Worm (Caenorhabditis elegans) whole organism, mixed stage, embryonic: Measurements from ENCODE around the gene nhr-219.

ENCODE experiments used
- M03D4.4 ChIP-seq: sonication (generic microtip); optimal IDR thresholded peaks from 2 replicates; lab custom pipeline; 2017; ENCODE audit warnings: mild to moderate bottlenecking, missing genetic modification characterization, missing compliant biosample characterization
- bed-3 ChIP-seq: fragments of 200-800 bp; sonication (Bioruptor generic); optimal IDR thresholded peaks from 3 replicates; lab custom pipeline; 2018; ENCODE audit warnings: mild to moderate bottlenecking, missing genetic modification characterization, moderate library complexity, missing compliant biosample characterization
- blmp-1 ChIP-seq: fragments of 150-350 bp; optimal IDR thresholded peaks from 2 replicates; lab custom pipeline; 2014; ENCODE audit warnings: missing biosample characterization, missing genetic modification characterization
- ceh-39 ChIP-seq: fragments of 150-350 bp; optimal IDR thresholded peaks from 2 replicates; lab custom pipeline; 2014; ENCODE audit warnings: missing biosample characterization, missing genetic modification characterization
- ceh-43 ChIP-seq: fragments of 200-800 bp; sonication (Bioruptor generic); optimal IDR thresholded peaks from 2 replicates; lab custom pipeline; 2018; ENCODE audit warnings: mild to moderate bottlenecking, missing genetic modification characterization, moderate library complexity, missing compliant biosample characterization
- ceh-83 ChIP-seq: fragments of 200-800 bp; sonication (Bioruptor generic); optimal IDR thresholded peaks from 2 replicates; lab custom pipeline; 2018; ENCODE audit warnings: mild to moderate bottlenecking, missing genetic modification characterization, missing compliant biosample characterization
- ces-1 ChIP-seq: fragments of 150-350 bp; optimal IDR thresholded peaks from 2 replicates; lab custom pipeline; 2014; ENCODE audit warnings: missing biosample characterization, missing genetic modification reagents, missing genetic modification characterization
- cnd-1 ChIP-seq: fragments of 200-800 bp; sonication (Bioruptor generic); optimal IDR thresholded peaks from 2 replicates; lab custom pipeline; 2018; ENCODE audit warnings: mild to moderate bottlenecking, missing genetic modification characterization, missing compliant biosample characterization
- drap-1 ChIP-seq: fragments of 200-800 bp; sonication (Bioruptor generic); optimal IDR thresholded peaks from 3 replicates; lab custom pipeline; 2018; ENCODE audit warnings: mild to moderate bottlenecking, missing genetic modification characterization, missing compliant biosample characterization
- elt-3 ChIP-seq: fragments of 150-350 bp; optimal IDR thresholded peaks from 2 replicates; lab custom pipeline; 2014; ENCODE audit warnings: missing biosample characterization, missing genetic modification characterization
- flh-1 ChIP-seq: fragments of 200-800 bp; sonication (Bioruptor generic); optimal IDR thresholded peaks from 2 replicates; lab custom pipeline; 2018; ENCODE audit warnings: mild to moderate bottlenecking, missing genetic modification characterization, moderate library complexity, missing compliant biosample characterization
- ham-2 ChIP-seq: fragments of 200-800 bp; sonication (Bioruptor generic); optimal IDR thresholded peaks from 2 replicates; lab custom pipeline; 2018; ENCODE audit warnings: mild to moderate bottlenecking, missing genetic modification characterization, missing compliant biosample characterization
- hlh-1 ChIP-seq: fragments of 150-350 bp; optimal IDR thresholded peaks from 2 replicates; lab custom pipeline; 2014; ENCODE audit warnings: missing biosample characterization, missing genetic modification reagents, missing genetic modification characterization
- lin-13 ChIP-seq: fragments of 150-350 bp; optimal IDR thresholded peaks from 2 replicates; lab custom pipeline; 2014; ENCODE audit warnings: missing biosample characterization, missing genetic modification characterization
- lsy-2 ChIP-seq: fragments of 150-350 bp; optimal IDR thresholded peaks from 2 replicates; lab custom pipeline; 2014; ENCODE audit warnings: missing biosample characterization, missing genetic modification characterization
- mab-5 ChIP-seq: fragments of 150-350 bp; optimal IDR thresholded peaks from 2 replicates; lab custom pipeline; 2014; ENCODE audit warnings: missing biosample characterization, missing genetic modification characterization
- nhr-12 ChIP-seq: fragments of 150-350 bp; optimal IDR thresholded peaks from 2 replicates; lab custom pipeline; 2014; ENCODE audit warnings: missing biosample characterization, missing genetic modification characterization
- nhr-2 ChIP-seq: fragments of 150-350 bp; optimal IDR thresholded peaks from 2 replicates; lab custom pipeline; 2014; ENCODE audit warnings: missing biosample characterization, missing genetic modification characterization
- nhr-237 ChIP-seq: fragments of 150-350 bp; optimal IDR thresholded peaks from 2 replicates; lab custom pipeline; 2014; ENCODE audit warnings: missing biosample characterization, missing genetic modification characterization
- nhr-28 ChIP-seq: fragments of 150-350 bp; optimal IDR thresholded peaks from 2 replicates; lab custom pipeline; 2014; ENCODE audit warnings: missing biosample characterization, missing genetic modification characterization
- nhr-76 ChIP-seq: sonication (generic microtip); optimal IDR thresholded peaks from 2 replicates; lab custom pipeline; 2017; ENCODE audit warnings: missing biosample characterization, missing genetic modification characterization
- pha-4 ChIP-seq: fragments of 150-350 bp; optimal IDR thresholded peaks from 2 replicates; lab custom pipeline; 2018; ENCODE audit warnings: missing biosample characterization, missing genetic modification reagents, missing genetic modification characterization
- sem-2 ChIP-seq: fragments of 200-800 bp; sonication (Bioruptor generic); optimal IDR thresholded peaks from 2 replicates; lab custom pipeline; 2018; ENCODE audit warnings: mild to moderate bottlenecking, missing genetic modification characterization, missing compliant biosample characterization
- snpc-4 ChIP-seq: fragments of 150-350 bp; optimal IDR thresholded peaks from 2 replicates; lab custom pipeline; 2014; ENCODE audit warnings: missing biosample characterization, missing genetic modification characterization
- sptf-1 ChIP-seq: sonication (generic microtip); optimal IDR thresholded peaks from 2 replicates; lab custom pipeline; 2017; ENCODE audit warnings: mild to moderate bottlenecking, missing genetic modification characterization, moderate library complexity, missing compliant biosample characterization
- tbx-8 ChIP-seq: fragments of 200-800 bp; sonication (Bioruptor generic); optimal IDR thresholded peaks from 2 replicates; lab custom pipeline; 2018; ENCODE audit warnings: mild to moderate bottlenecking, missing genetic modification characterization, moderate library complexity, missing compliant biosample characterization
- unc-120 ChIP-seq: sonication (generic microtip); optimal IDR thresholded peaks from 2 replicates; lab custom pipeline; 2017; ENCODE audit warnings: missing genetic modification characterization, missing compliant biosample characterization; ENCODE audit not compliant: poor library complexity, severe bottlenecking
- unc-39 ChIP-seq: fragments of 150-350 bp; optimal IDR thresholded peaks from 2 replicates; lab custom pipeline; 2014; ENCODE audit warnings: missing biosample characterization, missing genetic modification characterization
- unc-62 ChIP-seq: fragments of 150-350 bp; optimal IDR thresholded peaks from 2 replicates; lab custom pipeline; 2014; ENCODE audit warnings: missing biosample characterization, missing genetic modification reagents, missing genetic modification characterization
- ztf-11 ChIP-seq: fragments of 150-350 bp; optimal IDR thresholded peaks from 2 replicates; lab custom pipeline; 2014; ENCODE audit warnings: missing biosample characterization, missing genetic modification characterization

The nhr-219 gene

DNA sequence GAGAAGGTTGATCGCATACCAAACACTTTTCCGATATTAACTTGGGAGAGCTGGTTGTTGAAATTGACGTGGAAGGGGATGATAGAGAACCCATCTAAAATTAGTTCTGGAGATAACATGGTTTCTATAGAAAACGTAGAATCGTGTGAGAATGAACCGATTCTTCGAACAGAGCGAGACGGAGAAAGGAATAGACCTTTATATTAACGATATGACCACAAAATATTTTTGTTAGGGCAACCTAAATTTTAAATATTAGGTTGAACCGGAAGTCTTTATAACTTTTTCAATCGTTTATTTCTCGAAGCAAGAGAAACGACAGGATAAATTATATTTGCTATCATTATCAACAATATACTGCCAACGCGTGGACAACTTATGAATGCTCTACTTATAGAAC, at the start of gene nhr-219:
Gene nhr-219, minus strand, starts transcription at position 101 of the 400 bp plus-strand sequence.
- TF ChIP-seq nhr-2 (no peak), nhr-76 (tag; lab: Kevin White, UChicago) (no peak)

DNA sequence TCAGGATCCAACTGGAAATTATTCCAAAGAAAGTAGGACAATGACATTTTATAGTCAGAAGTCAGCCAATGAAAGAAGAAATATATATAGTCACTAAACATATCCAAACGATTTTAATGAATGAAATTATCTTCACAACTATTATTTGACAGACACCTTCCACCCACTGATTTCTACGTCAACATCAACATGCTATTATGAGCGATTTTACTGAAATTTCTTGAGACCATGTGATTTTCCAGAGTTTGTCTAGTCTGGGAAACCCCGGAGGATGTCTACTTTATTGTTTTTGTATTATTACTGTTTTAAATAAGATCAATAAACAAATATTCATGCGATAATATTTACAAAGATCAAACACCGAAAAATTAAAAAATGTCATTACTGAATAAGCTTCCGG, 49.6 kb upstream of the nhr-219 start, which contains the start of gene srt-18:
Gene srt-18, minus strand, starts transcription at position 101 of the 400 bp plus-strand sequence.
- TF ChIP-seq pha-4 (tag; lab: Kevin White, UChicago) (no peak), sem-2 (GFP tag; lab: Kevin White, UChicago) (no peak), drap-1 (GFP tag; lab: Kevin White, UChicago) (no peak), tbx-8 (no peak), ceh-39 (tag; lab: Kevin White, UChicago) (no peak), ces-1 (GFP tag; lab: Kevin White, UChicago) (no peak), flh-1 (no peak), lsy-2 (no peak), nhr-12 (tag; lab: Kevin White, UChicago) (no peak), sptf-1 (tag; lab: Kevin White, UChicago) (no peak), blmp-1 (tag; lab: Kevin White, UChicago) (no peak), unc-62 (GFP tag; lab: Kevin White, UChicago) (no peak), snpc-4 (tag; lab: Kevin White, UChicago) (no peak), nhr-28 (tag; lab: Kevin White, UChicago) (no peak)

DNA sequence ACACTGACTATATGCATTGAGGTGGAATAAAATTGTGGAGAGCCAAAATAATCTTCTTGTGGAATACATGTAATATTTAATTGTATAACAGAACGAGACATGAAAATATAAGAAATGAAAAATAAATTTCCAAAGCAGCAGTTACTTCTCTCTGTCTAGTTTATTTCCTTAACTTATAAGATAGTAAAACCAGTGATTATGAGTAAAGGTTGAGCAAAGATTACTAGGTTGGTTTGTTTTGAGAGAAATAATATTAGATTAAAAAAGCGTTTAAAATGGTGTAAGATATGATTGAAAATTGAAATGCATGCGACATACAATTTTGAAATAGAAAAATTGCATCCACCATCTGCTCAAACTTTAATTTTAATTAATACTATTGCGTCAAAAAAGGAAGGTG, 47.8 kb upstream of the nhr-219 start, which contains the start of gene srh-201:
Gene srh-201, minus strand, starts transcription at position 101 of the 400 bp plus-strand sequence.
- no peak for TF ChIP-seq M03D4.4 (tag; lab: Kevin White, UChicago)
- TF ChIP-seq elt-3 (tag; lab: Kevin White, UChicago), result no peak
- TF ChIP-seq sptf-1 (tag; lab: Kevin White, UChicago), result no peak
- no peak for TF ChIP-seq tbx-8
- TF ChIP-seq lin-13 (tag; lab: Kevin White, UChicago), result no peak
- TF ChIP-seq ceh-39 (tag; lab: Kevin White, UChicago), result no peak
- TF ChIP-seq ces-1 (GFP tag; lab: Kevin White, UChicago), result no peak
- no peak for TF ChIP-seq snpc-4 (tag; lab: Kevin White, UChicago)
- TF ChIP-seq unc-62 (GFP tag; lab: Kevin White, UChicago), result no peak
- TF ChIP-seq ceh-83 (GFP tag; lab: Kevin White, UChicago), result no peak
- no peak for TF ChIP-seq unc-120
- no peak for TF ChIP-seq hlh-1 (tag; lab: Kevin White, UChicago)
- no peak for TF ChIP-seq mab-5 (tag; lab: Kevin White, UChicago)

- TF ChIP-seq drap-1 (GFP tag; lab: Kevin White, UChicago) (no peak), nhr-12 (tag; lab: Kevin White, UChicago) (no peak), unc-62 (GFP tag; lab: Kevin White, UChicago) (no peak), mab-5 (tag; lab: Kevin White, UChicago) (no peak), lsy-2 (no peak), blmp-1 (tag; lab: Kevin White, UChicago) (no peak), sptf-1 (tag; lab: Kevin White, UChicago) (no peak)
- TF ChIP-seq, all 35 proteins: peak for 0
Observed at ce11 chrV:9009175-9009574, 43.2 kb upstream of the nhr-219 start, which contains the start of gene srx-2. Gene srx-2, plus strand, starts transcription at chrV:9009475.

DNA sequence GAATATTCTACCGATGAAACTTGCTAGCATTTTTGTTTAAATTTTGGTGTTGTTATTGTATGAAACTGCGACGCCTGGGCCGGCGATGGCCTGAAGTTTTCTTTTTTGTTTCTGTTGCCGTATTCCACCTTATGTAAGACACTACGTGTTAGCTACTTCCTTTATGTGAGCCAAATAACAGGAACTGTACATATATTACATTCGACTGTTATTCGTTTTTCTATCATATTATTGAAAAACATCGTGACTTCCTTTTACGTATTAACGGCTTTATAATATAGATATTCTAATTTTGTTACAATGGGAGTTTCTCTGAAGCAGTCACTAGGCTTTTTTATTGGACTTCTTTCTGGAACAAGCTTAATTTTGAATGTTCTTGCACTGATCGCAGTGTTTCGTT, 39.3 kb upstream of the nhr-219 start, which contains the start of gene srx-3:
Gene srx-3, plus strand, starts transcription at position 301 of the 400 bp plus-strand sequence.
- TF ChIP-seq ham-2 (GFP tag; lab: Kevin White, UChicago) (no peak), nhr-28 (tag; lab: Kevin White, UChicago) (no peak)

DNA sequence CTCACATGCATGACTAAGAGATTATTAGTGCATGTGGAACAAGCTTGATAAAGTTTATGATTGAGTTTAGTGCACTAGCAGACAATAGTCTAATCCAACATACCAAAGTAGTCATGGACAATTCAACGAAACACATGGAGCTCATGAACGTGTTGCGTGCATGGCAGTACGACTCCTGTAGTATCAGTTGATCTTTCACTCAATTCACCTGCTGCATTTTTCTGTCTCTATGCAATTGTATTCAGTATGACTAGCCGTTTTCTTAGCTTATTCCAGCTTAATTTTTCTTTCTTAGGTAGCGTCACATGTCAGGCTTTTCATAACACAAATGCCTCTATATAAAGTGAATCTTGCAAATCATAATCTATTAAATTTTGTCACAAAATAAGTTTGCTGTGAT, 37.3 kb upstream of the nhr-219 start, which contains the start of gene srx-1:
Gene srx-1, plus strand, starts transcription at position 382 of the 400 bp plus-strand sequence.
- TF ChIP-seq flh-1, result no peak

ce11 chrV:9001175-9001574, 35.2 kb upstream of the nhr-219 start, which contains the start of gene F59E11.2:
Gene F59E11.2, plus strand, starts transcription at chrV:9001475.
- TF ChIP-seq nhr-237 (tag; lab: Kevin White, UChicago), result no peak
- no peak for TF ChIP-seq sem-2 (GFP tag; lab: Kevin White, UChicago)
- no peak for TF ChIP-seq cnd-1
- no peak for TF ChIP-seq nhr-2
- TF ChIP-seq ceh-43 (GFP tag; lab: Kevin White, UChicago), result no peak
- no peak for TF ChIP-seq ham-2 (GFP tag; lab: Kevin White, UChicago)
- TF ChIP-seq snpc-4 (tag; lab: Kevin White, UChicago), result no peak
- TF ChIP-seq sptf-1 (tag; lab: Kevin White, UChicago), result no peak
- no peak for TF ChIP-seq ztf-11 (tag; lab: Kevin White, UChicago)
- no peak for TF ChIP-seq bed-3 (GFP tag; lab: Kevin White, UChicago)
- TF ChIP-seq unc-39, result no peak
- TF ChIP-seq, all 35 proteins: peak for 0
